Worm (Caenorhabditis elegans) whole organism, L4 larva: ENCODE results near the gene fbxa-133.

Experiments used
- dve-1 ChIP-seq: sonication (generic microtip); optimal IDR thresholded peaks from 2 replicates; lab custom pipeline; 2017; ENCODE audit warnings: antibody characterized with exemption, mild to moderate bottlenecking, missing genetic modification characterization, missing compliant biosample characterization; ENCODE audit not compliant: insufficient read depth
- lin-13 ChIP-seq: fragments of 150-350 bp; optimal IDR thresholded peaks from 2 replicates; lab custom pipeline; 2014; ENCODE audit warnings: missing biosample characterization, missing genetic modification reagents, missing genetic modification characterization

- no peak for TF ChIP-seq lin-13 (GFP tag; lab: Kevin White, UChicago)
- peak; percentile 12 for TF ChIP-seq dve-1
Measured at ce11 chrV:17549362-17549761, 35.2 kb upstream of the fbxa-133 start, which contains the start of gene fbxa-176.
